Fruit fly (Drosophila melanogaster) whole organism, embryonic: Measurements from ENCODE around the gene acj6.

ENCODE experiments used
- Aef1 ChIP-seq: fragments of 200-800 bp; sonication (Bioruptor generic); IDR thresholded peaks from 3 replicates; pipeline ENCODE4 v1.3.6; 2022; ENCODE audit warnings: missing biosample characterization, missing genetic modification characterization
- Atf6 ChIP-seq: fragments of 200-800 bp; sonication (Bioruptor generic); IDR thresholded peaks from 2 replicates; pipeline ENCODE4 v1.3.6; 2022; ENCODE audit warnings: missing biosample characterization, missing genetic modification characterization
- Awh ChIP-seq: fragments of 200-800 bp; sonication (Bioruptor generic); IDR thresholded peaks from 2 replicates; pipeline ENCODE4, ENCODE4 v1.3.6; 2022; ENCODE audit warnings: missing biosample characterization, missing genetic modification characterization
- B-H2 ChIP-seq: fragments of 200-800 bp; sonication (Bioruptor generic); optimal IDR thresholded peaks from 2 replicates; lab custom pipeline; 2018; ENCODE audit warnings: missing biosample characterization, mild to moderate bottlenecking, missing genetic modification characterization
- Blimp-1 ChIP-seq: fragments of 200-800 bp; sonication (Bioruptor generic); optimal IDR thresholded peaks from 3 replicates; lab custom pipeline; 2018; ENCODE audit warnings: missing biosample characterization, missing genetic modification characterization, mild to moderate bottlenecking, moderate library complexity, missing genetic modification reagents
- C15 ChIP-seq: fragments of 200-800 bp; sonication (Bioruptor generic); IDR thresholded peaks from 3 replicates; pipeline ENCODE4 v1.3.6; 2022; ENCODE audit warnings: missing biosample characterization, missing genetic modification characterization
- CG10147 ChIP-seq: fragments of 200-800 bp; sonication (Bioruptor generic); optimal IDR thresholded peaks from 2 replicates; lab custom pipeline; 2019; ENCODE audit warnings: missing biosample characterization, mild to moderate bottlenecking, missing genetic modification characterization, moderate library complexity
- CG11093 ChIP-seq: fragments of 200-800 bp; sonication (Bioruptor generic); IDR thresholded peaks from 3 replicates; pipeline ENCODE4 v1.3.6; 2022; ENCODE audit warnings: missing biosample characterization, missing genetic modification characterization
- CG11247 ChIP-seq: fragments of 200-800 bp; sonication (Bioruptor generic); IDR thresholded peaks from 2 replicates; pipeline ENCODE4 v1.3.6; 2022; ENCODE audit warnings: missing biosample characterization, missing genetic modification characterization
- CG1233 ChIP-seq: fragments of 200-800 bp; sonication (Bioruptor generic); optimal IDR thresholded peaks from 4 replicates; lab custom pipeline; 2018; ENCODE audit warnings: missing biosample characterization, mild to moderate bottlenecking, missing genetic modification characterization
- CG14710 ChIP-seq: fragments of 200-800 bp; sonication (Bioruptor generic); optimal IDR thresholded peaks from 3 replicates; lab custom pipeline; 2019; ENCODE audit warnings: missing biosample characterization, mild to moderate bottlenecking, missing genetic modification characterization, moderate library complexity
- CG14860 ChIP-seq: fragments of 200-800 bp; sonication (Bioruptor generic); IDR thresholded peaks from 3 replicates; pipeline ENCODE4 v1.3.6; 2022; ENCODE audit warnings: missing biosample characterization, missing genetic modification characterization; ENCODE audit not compliant: partially characterized antibody
- CG15601 ChIP-seq: fragments of 200-800 bp; sonication (Bioruptor generic); optimal IDR thresholded peaks from 3 replicates; lab custom pipeline; 2019; ENCODE audit warnings: missing biosample characterization, mild to moderate bottlenecking, missing genetic modification characterization, moderate library complexity
- CG17568 ChIP-seq: fragments of 200-800 bp; sonication (Bioruptor generic); optimal IDR thresholded peaks from 2 replicates; lab custom pipeline; 2018; ENCODE audit warnings: missing biosample characterization, mild to moderate bottlenecking, missing genetic modification characterization, moderate library complexity
- CG1792 ChIP-seq: fragments of 200-800 bp; sonication (Bioruptor generic); optimal IDR thresholded peaks from 2 replicates; lab custom pipeline; 2016; ENCODE audit warnings: missing biosample characterization, missing genetic modification characterization
- CG32767 ChIP-seq: fragments of 200-800 bp; sonication (Bioruptor generic); IDR thresholded peaks from 2 replicates; pipeline ENCODE4 v1.3.6; 2022; ENCODE audit warnings: missing biosample characterization, missing genetic modification characterization
- CG33213 ChIP-seq: fragments of 200-800 bp; sonication (Bioruptor generic); optimal IDR thresholded peaks from 3 replicates; lab custom pipeline; 2016; ENCODE audit warnings: missing biosample characterization, missing genetic modification characterization
- CG6683 ChIP-seq: fragments of 200-800 bp; sonication (Bioruptor generic); optimal IDR thresholded peaks from 2 replicates; lab custom pipeline; 2017; ENCODE audit warnings: missing biosample characterization, mild to moderate bottlenecking, missing genetic modification characterization, missing genetic modification reagents
- CG6765 ChIP-seq: fragments of 200-800 bp; sonication (Bioruptor generic); optimal IDR thresholded peaks from 3 replicates; lab custom pipeline; 2017; ENCODE audit warnings: missing biosample characterization, mild to moderate bottlenecking, missing genetic modification characterization
- CG9215 ChIP-seq: fragments of 200-800 bp; sonication (Bioruptor generic); IDR thresholded peaks from 2 replicates; pipeline ENCODE4 v1.3.6; 2022; ENCODE audit warnings: missing biosample characterization, missing genetic modification characterization
- CG9932 ChIP-seq: fragments of 200-800 bp; sonication (Bioruptor generic); IDR thresholded peaks from 2 replicates; pipeline ENCODE4 v1.3.6; 2022; ENCODE audit warnings: missing biosample characterization, missing genetic modification characterization
- Chrac-16 ChIP-seq: fragments of 200-800 bp; sonication (Bioruptor generic); optimal IDR thresholded peaks from 3 replicates; lab custom pipeline; 2016; ENCODE audit warnings: missing biosample characterization, missing genetic modification characterization
- CrebB ChIP-seq: fragments of 200-800 bp; sonication (Bioruptor generic); optimal IDR thresholded peaks from 3 replicates; lab custom pipeline; 2018; ENCODE audit warnings: missing biosample characterization, mild to moderate bottlenecking, missing genetic modification characterization
- Doc2 ChIP-seq: fragments of 200-800 bp; sonication (Bioruptor generic); IDR thresholded peaks from 2 replicates; pipeline ENCODE4 v1.3.6; 2022; ENCODE audit warnings: missing biosample characterization, missing genetic modification characterization
- Dp ChIP-seq: fragments of 200-800 bp; sonication (Bioruptor generic); optimal IDR thresholded peaks from 2 replicates; lab custom pipeline; 2018; ENCODE audit warnings: missing biosample characterization, mild to moderate bottlenecking, missing genetic modification characterization, moderate library complexity
- Eip74EF ChIP-seq, 2 experiments: fragments of 200-800 bp in 1 of 2; fragments of >200 bp in 1 of 2; sonication (Bioruptor generic) in 1 of 2; optimal IDR thresholded peaks; 2 replicates each; lab custom pipeline; 2017 to 2019; ENCODE audit warnings: missing biosample characterization in 2 of 2, missing genetic modification characterization in 2 of 2, mild to moderate bottlenecking in 1 of 2, moderate library complexity in 1 of 2
- Hmr ChIP-seq: fragments of 200-800 bp; sonication (Bioruptor generic); optimal IDR thresholded peaks from 3 replicates; lab custom pipeline; 2017; ENCODE audit warnings: mild to moderate bottlenecking, missing biosample characterization, missing genetic modification reagents, missing genetic modification characterization
- Hr78 ChIP-seq, 2 experiments: fragments of 200-800 bp in 1 of 2; fragments of >200 bp in 1 of 2; sonication (Bioruptor generic) in 1 of 2; optimal IDR thresholded peaks; 2 replicates each; lab custom pipeline; 2017 to 2019; ENCODE audit warnings: missing biosample characterization in 2 of 2, missing genetic modification characterization in 2 of 2, mild to moderate bottlenecking in 1 of 2, moderate library complexity in 1 of 2
- Meics ChIP-seq: fragments of 200-800 bp; sonication (Bioruptor generic); optimal IDR thresholded peaks from 2 replicates; lab custom pipeline; 2017; ENCODE audit warnings: missing biosample characterization, mild to moderate bottlenecking, missing genetic modification characterization
- Sry-β ChIP-seq: fragments of 200-800 bp; sonication (Bioruptor generic); optimal IDR thresholded peaks from 2 replicates; lab custom pipeline; 2018; ENCODE audit warnings: missing biosample characterization, mild to moderate bottlenecking, missing genetic modification characterization, moderate library complexity
- bigmax ChIP-seq: fragments of 200-800 bp; sonication (Bioruptor generic); optimal IDR thresholded peaks from 2 replicates; lab custom pipeline; 2018; ENCODE audit warnings: missing biosample characterization, mild to moderate bottlenecking, missing genetic modification characterization
- br ChIP-seq: fragments of >200 bp; optimal IDR thresholded peaks from 2 replicates; lab custom pipeline; 2017
- cas ChIP-seq: fragments of 200-800 bp; sonication (Bioruptor generic); IDR thresholded peaks from 2 replicates; pipeline ENCODE4 v1.3.6; 2022; ENCODE audit warnings: missing biosample characterization, missing genetic modification characterization
- crc ChIP-seq: fragments of 200-800 bp; sonication (Bioruptor generic); optimal IDR thresholded peaks from 2 replicates; lab custom pipeline; 2016; ENCODE audit warnings: missing biosample characterization, missing genetic modification characterization
- da ChIP-seq: fragments of 200-800 bp; sonication (Bioruptor generic); optimal IDR thresholded peaks from 2 replicates; lab custom pipeline; 2016; ENCODE audit warnings: missing biosample characterization, missing genetic modification characterization
- fd102C ChIP-seq: fragments of 200-800 bp; sonication (Bioruptor generic); optimal IDR thresholded peaks from 2 replicates; lab custom pipeline; 2018; ENCODE audit warnings: missing biosample characterization, mild to moderate bottlenecking, missing genetic modification characterization, moderate library complexity
- ham ChIP-seq: fragments of 200-800 bp; sonication (Bioruptor generic); IDR thresholded peaks from 2 replicates; pipeline ENCODE4 v1.3.6; 2022; ENCODE audit warnings: missing biosample characterization, missing genetic modification characterization
- insv ChIP-seq, 2 experiments: fragments of 200-800 bp; sonication (Bioruptor generic); optimal IDR thresholded peaks; 3 replicates each; lab custom pipeline; 2016 to 2018; ENCODE audit warnings: missing biosample characterization in 2 of 2, missing genetic modification characterization in 2 of 2
- onecut ChIP-seq: fragments of 200-800 bp; sonication (Bioruptor generic); IDR thresholded peaks from 2 replicates; pipeline ENCODE4 v1.3.6; 2022; ENCODE audit warnings: missing biosample characterization, missing genetic modification characterization
- pfk ChIP-seq: fragments of 200-800 bp; sonication (Bioruptor generic); optimal IDR thresholded peaks from 2 replicates; lab custom pipeline; 2018; ENCODE audit warnings: missing biosample characterization, mild to moderate bottlenecking, missing genetic modification characterization, moderate library complexity
- pnt ChIP-seq: fragments of 200-800 bp; sonication (Bioruptor generic); optimal IDR thresholded peaks from 3 replicates; lab custom pipeline; 2016; ENCODE audit warnings: missing biosample characterization, missing genetic modification characterization
- pum ChIP-seq: fragments of 200-800 bp; sonication (Bioruptor generic); optimal IDR thresholded peaks from 2 replicates; lab custom pipeline; 2016; ENCODE audit warnings: missing biosample characterization, missing genetic modification characterization
- repo ChIP-seq: fragments of 200-800 bp; sonication (Bioruptor generic); optimal IDR thresholded peaks from 2 replicates; lab custom pipeline; 2016; ENCODE audit warnings: missing biosample characterization, missing genetic modification characterization
- row ChIP-seq: fragments of 200-800 bp; sonication (Bioruptor generic); IDR thresholded peaks from 3 replicates; pipeline ENCODE4 v1.3.6; 2022; ENCODE audit warnings: missing biosample characterization, missing genetic modification characterization
- ssp ChIP-seq: fragments of 200-800 bp; sonication (Bioruptor generic); IDR thresholded peaks from 2 replicates; pipeline ENCODE4 v1.3.6; 2022; ENCODE audit warnings: missing biosample characterization, missing genetic modification characterization
- tna ChIP-seq: fragments of 200-800 bp; sonication (Bioruptor generic); IDR thresholded peaks from 2 replicates; pipeline ENCODE4 v1.3.6; 2022; ENCODE audit warnings: missing biosample characterization, missing genetic modification characterization; ENCODE audit not compliant: partially characterized antibody
- unc-4 ChIP-seq: fragments of 200-800 bp; sonication (Bioruptor generic); IDR thresholded peaks from 2 replicates; pipeline ENCODE4 v1.3.6; 2022; ENCODE audit warnings: missing biosample characterization, missing genetic modification characterization; ENCODE audit not compliant: partially characterized antibody
- usp ChIP-seq: fragments of >200 bp; optimal IDR thresholded peaks from 2 replicates; lab custom pipeline; 2017; ENCODE audit warnings: missing biosample characterization, missing genetic modification characterization
- z ChIP-seq: fragments of 200-800 bp; sonication (Bioruptor generic); IDR thresholded peaks from 3 replicates; pipeline ENCODE4 v1.3.6; 2022; ENCODE audit warnings: missing biosample characterization, missing genetic modification characterization

The acj6 gene

DNA sequence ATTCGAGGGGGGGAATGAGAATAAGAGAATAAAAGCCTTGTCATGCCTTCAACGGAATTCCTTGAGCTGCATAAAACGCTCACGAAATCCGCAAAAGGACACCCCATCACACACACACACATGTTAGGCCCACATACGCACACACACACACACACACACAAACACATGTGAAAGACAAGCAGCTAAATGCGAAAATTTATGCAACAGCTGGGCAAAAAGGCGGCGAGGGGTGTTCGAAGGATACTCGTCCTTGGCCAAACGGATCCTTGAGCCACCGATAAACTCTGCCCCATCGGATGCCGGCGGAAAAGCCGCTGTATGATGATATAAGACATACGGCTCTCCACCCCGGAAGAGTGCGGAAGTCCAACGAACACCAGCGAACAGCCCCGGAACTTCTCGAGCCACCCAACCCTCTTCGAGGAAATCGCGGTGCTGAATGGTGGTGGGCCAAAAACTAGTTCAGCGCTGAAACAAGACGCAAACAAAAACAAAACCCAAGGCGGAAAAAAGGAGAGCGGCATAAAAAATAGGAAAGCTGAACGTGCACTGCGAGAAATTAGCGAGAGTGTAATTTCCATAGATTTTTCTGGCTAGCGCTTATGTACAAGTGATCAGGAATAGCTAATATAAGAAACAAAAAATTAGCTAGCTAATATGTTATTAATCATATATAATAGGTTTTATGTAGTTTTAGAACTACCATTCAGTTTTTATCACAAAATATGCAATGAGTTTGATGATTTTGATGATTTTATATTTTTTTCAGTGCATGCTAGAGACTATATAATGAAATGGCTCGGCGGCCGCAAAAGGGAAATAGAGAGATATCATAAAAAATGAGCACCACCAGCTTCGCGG lies 4.9 kb upstream of the acj6 start (continued):
- no peak for TF ChIP-seq crc
- 0 out of 2 replicates have a peak, but pooled peaks have one; percentile 36 for TF ChIP-seq Awh (GFP tag; lab: Robert Waterston, UW)
- TF ChIP-seq CG33213 = no peak
- TF ChIP-seq CG10147 (GFP tag; lab: Kevin White, UChicago) = peak; percentile 6
- TF ChIP-seq usp (GFP tag; lab: Kevin White, UChicago) = no peak
- TF ChIP-seq onecut (GFP tag; lab: Robert Waterston, UW) = peak; percentile 19; the same call in 1 of the 2 replicates
- TF ChIP-seq CrebB (tag; lab: Kevin White, UChicago) = no peak
- TF ChIP-seq CG1233 (GFP tag; lab: Kevin White, UChicago) = no peak
- no peak for TF ChIP-seq cas (GFP tag; lab: Robert Waterston, UW)
- no peak for TF ChIP-seq CG11247 (GFP tag; lab: Robert Waterston, UW)
- no peak for TF ChIP-seq Sry-β
- TF ChIP-seq ssp (GFP tag; lab: Robert Waterston, UW) = peak; percentile 11; the same call in 1 of the 2 replicates
- TF ChIP-seq Blimp-1 = peak; percentile 64
- TF ChIP-seq br (lab: Kevin White, UChicago) = no peak
- no peak for TF ChIP-seq B-H2
- peak; percentile 72 for TF ChIP-seq row (GFP tag; lab: Robert Waterston, UW)
- TF ChIP-seq Aef1 (GFP tag; lab: Robert Waterston, UW) = peak; percentile 18; the same call in 1 of the 3 replicates
- peak; percentile 65 for TF ChIP-seq Hmr
- TF ChIP-seq CG17568 (GFP tag; lab: Kevin White, UChicago) = no peak
- TF ChIP-seq Meics = peak; percentile 72
- no peak for TF ChIP-seq pnt
- no peak for TF ChIP-seq CG32767 (GFP tag; lab: Robert Waterston, UW)
- no peak for TF ChIP-seq bigmax (GFP tag; lab: Kevin White, UChicago)
- no peak for TF ChIP-seq da
- no peak for TF ChIP-seq CG11093 (GFP tag; lab: Robert Waterston, UW)
- peak; percentile 39 for TF ChIP-seq CG14710 (tag; lab: Kevin White, UChicago)
- no peak for TF ChIP-seq insv (GFP tag; optimal IDR thresholded peaks at IDR 0.05; lab: Kevin White, UChicago)
- TF ChIP-seq pum = no peak
- no peak for TF ChIP-seq CG1792 (GFP tag; lab: Kevin White, UChicago)
- TF ChIP-seq CG6683 (GFP tag; lab: Kevin White, UChicago) = peak; percentile 15
- no peak for TF ChIP-seq Chrac-16 (GFP tag; lab: Kevin White, UChicago)
- no peak for TF ChIP-seq z (GFP tag; lab: Robert Waterston, UW)
- no peak for TF ChIP-seq tna
- TF ChIP-seq CG6765 = peak; percentile 9
- peak; percentile 45; the same call in 1 of the 2 replicates for TF ChIP-seq CG9215 (GFP tag; lab: Robert Waterston, UW)
- no peak for TF ChIP-seq repo
- TF ChIP-seq Atf6 (GFP tag; lab: Robert Waterston, UW) = peak; percentile 35; the same call in 1 of the 2 replicates
- TF ChIP-seq CG9932 (GFP tag; lab: Robert Waterston, UW) = 0 out of 2 replicates have a peak, but pooled peaks have one; percentile 29
- no peak for TF ChIP-seq Doc2 (GFP tag; lab: Robert Waterston, UW)
- peak; percentile 34 for TF ChIP-seq CG15601 (tag; lab: Kevin White, UChicago)
- no peak for TF ChIP-seq Hr78 (GFP tag; optimal IDR thresholded peaks at IDR 0.05; lab: Kevin White, UChicago)
- no peak for TF ChIP-seq ham (GFP tag; lab: Robert Waterston, UW)
- TF ChIP-seq C15 (GFP tag; lab: Robert Waterston, UW) = no peak
- no peak for TF ChIP-seq CG14860 (GFP tag; lab: Robert Waterston, UW)
- TF ChIP-seq Eip74EF (GFP tag; optimal IDR thresholded peaks at IDR 0.05; lab: Kevin White, UChicago) = peak in 1 of 2 experiments; percentile 51
- no peak for TF ChIP-seq Dp
- TF ChIP-seq fd102C (GFP tag; lab: Kevin White, UChicago) = no peak
- no peak for TF ChIP-seq pfk (GFP tag; lab: Kevin White, UChicago)
- no peak for TF ChIP-seq unc-4
